Worm (Caenorhabditis elegans): ENCODE data around the gene isy-1.

The isy-1 gene

DNA sequence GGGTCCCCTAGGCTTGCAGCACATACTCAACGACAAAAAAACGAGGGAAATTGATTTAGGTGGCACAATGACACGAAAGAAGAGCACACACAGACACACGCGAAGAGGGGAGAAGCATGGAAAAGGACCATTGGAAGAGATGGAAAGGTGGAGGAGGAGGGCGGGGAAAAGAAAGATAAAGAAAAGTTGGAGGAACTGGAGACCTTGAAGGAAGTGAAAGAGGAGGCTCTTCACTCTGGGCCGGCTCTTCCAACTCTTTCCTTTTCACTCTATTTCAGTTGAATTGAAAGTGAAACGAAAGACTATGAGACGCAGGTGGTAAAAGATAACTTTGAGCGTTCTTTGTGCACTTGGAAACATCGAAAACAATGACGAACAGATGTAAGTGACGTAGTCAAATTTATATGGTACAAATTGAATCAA, 39.0 kb downstream of the isy-1 start:
- TF ChIP-seq lin-13 (tag; optimal IDR thresholded peaks at IDR 0.05) (no peak), nhr-28 (tag; optimal IDR thresholded peaks at IDR 0.05) (no peak), cnd-1 (tag; optimal IDR thresholded peaks at IDR 0.05) (no peak), unc-120 (tag; optimal IDR thresholded peaks at IDR 0.05; ENCODE audit: poor library complexity, severe bottlenecking) (peak; percentile 88), blmp-1 (tag; optimal IDR thresholded peaks at IDR 0.05) (no peak), unc-39 (tag; optimal IDR thresholded peaks at IDR 0.05) (no peak), lin-32 (GFP tag; optimal IDR thresholded peaks at IDR 0.05) (no peak), drap-1 (GFP tag; optimal IDR thresholded peaks at IDR 0.05) (peak; percentile 43), nhr-2 (tag; optimal IDR thresholded peaks at IDR 0.05) (no peak), nhr-237 (tag; optimal IDR thresholded peaks at IDR 0.05) (no peak), lsy-2 (tag; optimal IDR thresholded peaks at IDR 0.05) (no peak), tbx-8 (GFP tag; optimal IDR thresholded peaks at IDR 0.05) (no peak), nhr-76 (tag; optimal IDR thresholded peaks at IDR 0.05) (no peak), sptf-1 (tag; optimal IDR thresholded peaks at IDR 0.05) (peak; percentile 26), mep-1 (tag; optimal IDR thresholded peaks at IDR 0.05) (no peak), nhr-12 (tag; optimal IDR thresholded peaks at IDR 0.05) (no peak), mls-2 (tag; optimal IDR thresholded peaks at IDR 0.05) (peak; percentile 24), ces-1 (GFP tag; optimal IDR thresholded peaks at IDR 0.05) (peak; percentile 80), pha-4 (tag; optimal IDR thresholded peaks at IDR 0.05) (no peak)

ce11 chrV:10960544-10960943, 40.0 kb downstream of the isy-1 start, which contains the start of gene vps-36:
TSS of gene vps-36 (minus strand) at chrV:10960669.
- no peak for TF ChIP-seq elt-3 (tag; optimal IDR thresholded peaks at IDR 0.05)
- no peak for TF ChIP-seq pha-4 (tag; optimal IDR thresholded peaks at IDR 0.05)
- no peak for TF ChIP-seq ham-2 (GFP tag; optimal IDR thresholded peaks at IDR 0.05)
- TF ChIP-seq zip-8 (tag; optimal IDR thresholded peaks at IDR 0.05), result no peak
- TF ChIP-seq unc-62 (GFP tag; optimal IDR thresholded peaks at IDR 0.05), result no peak
- TF ChIP-seq blmp-1 (tag; optimal IDR thresholded peaks at IDR 0.05), result no peak
- TF ChIP-seq drap-1 (GFP tag; optimal IDR thresholded peaks at IDR 0.05), result no peak
- no peak for TF ChIP-seq lin-13 (tag; optimal IDR thresholded peaks at IDR 0.05)

- TF ChIP-seq bed-3 (GFP tag; optimal IDR thresholded peaks at IDR 0.05) (no peak), cnd-1 (tag; optimal IDR thresholded peaks at IDR 0.05) (no peak), elt-3 (tag; optimal IDR thresholded peaks at IDR 0.05) (no peak), unc-39 (tag; optimal IDR thresholded peaks at IDR 0.05) (no peak), ces-1 (GFP tag; optimal IDR thresholded peaks at IDR 0.05) (no peak), ham-2 (GFP tag; optimal IDR thresholded peaks at IDR 0.05) (no peak), nhr-237 (tag; optimal IDR thresholded peaks at IDR 0.05) (no peak), unc-62 (GFP tag; optimal IDR thresholded peaks at IDR 0.05) (no peak), ceh-43 (GFP tag; optimal IDR thresholded peaks at IDR 0.05) (no peak), nhr-2 (tag; optimal IDR thresholded peaks at IDR 0.05) (no peak), tbx-8 (GFP tag; optimal IDR thresholded peaks at IDR 0.05) (no peak), nhr-12 (tag; optimal IDR thresholded peaks at IDR 0.05) (no peak), ztf-11 (tag; optimal IDR thresholded peaks at IDR 0.05) (no peak)
Observed at ce11 chrV:10958322-10958900, 42.1 kb downstream of the isy-1 start, which contains the start of gene pigt-1. TSS of gene pigt-1 (minus strand) at chrV:10958821.

- TF ChIP-seq M03D4.4 (tag; optimal IDR thresholded peaks at IDR 0.05) (no peak), lin-32 (GFP tag; optimal IDR thresholded peaks at IDR 0.05) (no peak), unc-120 (tag; optimal IDR thresholded peaks at IDR 0.05; ENCODE audit: poor library complexity, severe bottlenecking) (no peak), ham-2 (GFP tag; optimal IDR thresholded peaks at IDR 0.05) (no peak), zip-8 (tag; optimal IDR thresholded peaks at IDR 0.05) (no peak)
Observed at ce11 chrV:10955681-10956476, 44.6 kb downstream of the isy-1 start, which contains the start of gene F17C11.13. TSS of gene F17C11.13 (plus strand) at chrV:10955923.

DNA sequence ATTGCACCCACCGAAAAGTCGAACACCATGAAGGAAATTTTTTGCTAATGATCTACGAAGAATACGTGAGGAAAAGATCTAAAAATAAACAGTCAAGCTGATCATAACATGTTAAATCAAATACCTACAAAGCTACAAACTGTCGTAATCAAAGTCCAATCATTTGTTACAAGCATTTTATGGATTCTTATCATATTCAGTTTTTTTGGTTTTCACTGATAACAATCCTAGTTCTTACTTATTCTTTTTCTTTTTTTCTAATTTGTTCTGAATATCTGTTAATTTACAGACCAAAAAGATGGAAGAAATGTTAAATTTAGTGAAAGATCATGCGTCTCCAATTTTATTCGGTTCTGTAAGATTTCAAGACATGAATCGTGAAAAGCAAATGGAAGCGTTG, 45.7 kb downstream of the isy-1 start, which contains the start of gene F17C11.6:
TSS of gene F17C11.6 (plus strand) at position 290 of the 400 bp plus-strand sequence.
- TF ChIP-seq ceh-83 (GFP tag; optimal IDR thresholded peaks at IDR 0.05) (no peak), nhr-76 (tag; optimal IDR thresholded peaks at IDR 0.05) (no peak)
